Fruit fly (Drosophila melanogaster): ENCODE measurements around the gene CG34429.
A peak's percentile ranks its signal among the peaks of the same experiment; 100 is the strongest.

- no peak for TF ChIP-seq lz (GFP tag; optimal IDR thresholded peaks at IDR 0.05)
- no peak for TF ChIP-seq Gug (GFP tag; IDR thresholded peaks at IDR 0.05)
- TF ChIP-seq Ets21C (GFP tag; optimal IDR thresholded peaks at IDR 0.05) = no peak
- no peak for TF ChIP-seq fd85E (GFP tag; optimal IDR thresholded peaks at IDR 0.05)
- no peak for TF ChIP-seq CG8632 (GFP tag; optimal IDR thresholded peaks at IDR 0.05)
- TF ChIP-seq CG15336 (GFP tag; IDR thresholded peaks at IDR 0.05) = peak; percentile 61; the same call in 1 of the 2 replicates
- no peak for TF ChIP-seq Smox (GFP tag; optimal IDR thresholded peaks at IDR 0.05)
- peak; percentile 29; the same call in 1 of the 3 replicates for TF ChIP-seq CG8119 (GFP tag; IDR thresholded peaks at IDR 0.05)
- TF ChIP-seq Met (GFP tag; optimal IDR thresholded peaks at IDR 0.05) = peak; percentile 22
- TF ChIP-seq topi (GFP tag; optimal IDR thresholded peaks at IDR 0.05) = peak; percentile 6
- TF ChIP-seq Blimp-1 (GFP tag; optimal IDR thresholded peaks at IDR 0.05) = no peak
- no peak for TF ChIP-seq CG31627 (GFP tag; optimal IDR thresholded peaks at IDR 0.05)
- no peak for TF ChIP-seq Sox14 (GFP tag; optimal IDR thresholded peaks at IDR 0.05)
Observed at dm6 chr3L:13028740-13029139, 34.1 kb upstream of the CG34429 start, which contains the start of gene CG17672.

Measured in whole organism, prepupa.